Fruit fly (Drosophila melanogaster): ENCODE data around the gene CG42613.

The CG42613 gene

dm6 chr3R:19027165-19027564, 98.2 kb downstream of the CG42613 start, which contains the start of gene NP15.6 (continued):
- TF ChIP-seq CG32772 (GFP tag; IDR thresholded peaks at IDR 0.05) (no peak), hb (GFP tag; IDR thresholded peaks at IDR 0.05; ENCODE audit: partially characterized antibody) (no peak), ro (GFP tag; IDR thresholded peaks at IDR 0.05) (no peak), CG6689 (GFP tag; IDR thresholded peaks at IDR 0.05) (no peak), CG17328 (GFP tag; IDR thresholded peaks at IDR 0.05) (no peak), CG11247 (GFP tag; IDR thresholded peaks at IDR 0.05) (no peak), nerfin-1 (tag; optimal IDR thresholded peaks at IDR 0.05) (no peak), crc (GFP tag; optimal IDR thresholded peaks at IDR 0.05) (no peak), aop (GFP tag; IDR thresholded peaks at IDR 0.05) (no peak), Fer1 (GFP tag; optimal IDR thresholded peaks at IDR 0.05) (peak; percentile 2), slp2 (GFP tag; optimal IDR thresholded peaks at IDR 0.05) (no peak), CG5180 (GFP tag; optimal IDR thresholded peaks at IDR 0.05) (no peak), Hr78 (GFP tag; optimal IDR thresholded peaks at IDR 0.05) (no peak), CG7372 (GFP tag; IDR thresholded peaks at IDR 0.05) (no peak), nom (GFP tag; optimal IDR thresholded peaks at IDR 0.05) (no peak), CG3838 (GFP tag; optimal IDR thresholded peaks at IDR 0.05) (no peak), Hmr (GFP tag; optimal IDR thresholded peaks at IDR 0.05) (no peak), her (GFP tag; optimal IDR thresholded peaks at IDR 0.05) (no peak), Ptx1 (GFP tag; IDR thresholded peaks at IDR 0.05) (no peak), Max (GFP tag; optimal IDR thresholded peaks at IDR 0.05) (no peak), so (GFP tag; IDR thresholded peaks at IDR 0.05) (no peak), Hr39 (optimal IDR thresholded peaks at IDR 0.05) (no peak), crp (GFP tag; optimal IDR thresholded peaks at IDR 0.05) (peak; percentile 56 to 92), gcm (GFP tag; optimal IDR thresholded peaks at IDR 0.05) (no peak), CG10321 (GFP tag; IDR thresholded peaks at IDR 0.05) (no peak), D19A (tag; optimal IDR thresholded peaks at IDR 0.05) (no peak), TFAM (GFP tag; optimal IDR thresholded peaks at IDR 0.05) (no peak), nmo (GFP tag; optimal IDR thresholded peaks at IDR 0.05) (no peak), CG7839 (tag; optimal IDR thresholded peaks at IDR 0.05) (no peak), stwl (tag; optimal IDR thresholded peaks at IDR 0.05) (peak; percentile 31), Opbp (GFP tag; IDR thresholded peaks at IDR 0.05; ENCODE audit: partially characterized antibody) (no peak; the same call in 2 of the 3 replicates), lilli (GFP tag; optimal IDR thresholded peaks at IDR 0.05) (no peak), mam (GFP tag; optimal IDR thresholded peaks at IDR 0.05) (no peak), Usf (GFP tag; optimal IDR thresholded peaks at IDR 0.05) (no peak), ato (GFP tag; IDR thresholded peaks at IDR 0.05; ENCODE audit: partially characterized antibody) (no peak), CG9797 (GFP tag; optimal IDR thresholded peaks at IDR 0.05) (peak; percentile 86), Dll (GFP tag; IDR thresholded peaks at IDR 0.05; ENCODE audit: partially characterized antibody) (0 out of 4 replicates have a peak, but pooled peaks have one; percentile 16), tin (GFP tag; optimal IDR thresholded peaks at IDR 0.05) (no peak), BEAF-32 (GFP tag; optimal IDR thresholded peaks at IDR 0.05) (peak; percentile 35), sens (GFP tag) (no peak), CG2875 (GFP tag; optimal IDR thresholded peaks at IDR 0.05) (no peak), sim (GFP tag; IDR thresholded peaks at IDR 0.05) (no peak), chn (GFP tag; optimal IDR thresholded peaks at IDR 0.05) (no peak), CG11504 (tag; optimal IDR thresholded peaks at IDR 0.05) (no peak), eve (GFP tag; optimal IDR thresholded peaks at IDR 0.05) (no peak), mld (GFP tag; IDR thresholded peaks at IDR 0.05; ENCODE audit: partially characterized antibody) (no peak), CG6175 (GFP tag; IDR thresholded peaks at IDR 0.05) (no peak), bigmax (GFP tag; optimal IDR thresholded peaks at IDR 0.05) (no peak), esg (GFP tag; conservative IDR thresholded peaks at IDR 0.05) (no peak), CTCF (GFP tag; optimal IDR thresholded peaks at IDR 0.05) (no peak), ham (GFP tag; IDR thresholded peaks at IDR 0.05) (no peak), dm (GFP tag; optimal IDR thresholded peaks at IDR 0.05) (no peak)
